Worm (Caenorhabditis elegans): Measurements from ENCODE around the gene F31B12.3.

- TF ChIP-seq nhr-10 (tag; optimal IDR thresholded peaks at IDR 0.05) (no peak), ceh-82 (tag; optimal IDR thresholded peaks at IDR 0.05) (no peak)
Observed at ce11 chrX:10769959-10770358, 50.5 kb downstream of the F31B12.3 start.
